Worm (Caenorhabditis elegans) whole organism, L1 larva: Measurements from ENCODE around the gene cutl-15.

Experiments
- C04F5.9 ChIP-seq: sonication (generic microtip); optimal IDR thresholded peaks from 2 replicates; lab custom pipeline; 2016; ENCODE audit warnings: missing genetic modification characterization, missing compliant biosample characterization
- C34B4.2 ChIP-seq: sonication (generic microtip); optimal IDR thresholded peaks from 2 replicates; lab custom pipeline; 2017; ENCODE audit warnings: mild to moderate bottlenecking, missing genetic modification characterization, missing compliant biosample characterization
- F16B12.6 ChIP-seq: fragments of 150-350 bp; optimal IDR thresholded peaks from 2 replicates; lab custom pipeline; 2014; ENCODE audit warnings: missing biosample characterization, missing genetic modification characterization
- aha-1 ChIP-seq: fragments of 150-350 bp; optimal IDR thresholded peaks from 2 replicates; lab custom pipeline; 2014; ENCODE audit warnings: missing biosample characterization, missing genetic modification characterization
- alr-1 ChIP-seq: fragments of 200-800 bp; sonication (Bioruptor generic); optimal IDR thresholded peaks from 2 replicates; lab custom pipeline; 2018; ENCODE audit warnings: borderline replicate concordance, mild to moderate bottlenecking, missing genetic modification characterization, missing compliant biosample characterization
- ama-1 ChIP-seq: fragments of 150-350 bp; optimal IDR thresholded peaks from 2 replicates; lab custom pipeline; 2014
- blmp-1 ChIP-seq: fragments of 150-350 bp; optimal IDR thresholded peaks from 2 replicates; lab custom pipeline; 2014; ENCODE audit warnings: missing biosample characterization, missing genetic modification characterization
- ceh-82 ChIP-seq, 3 experiments: fragments of 150-350 bp in 1 of 3; sonication (generic microtip) in 2 of 3; optimal IDR thresholded peaks; 2 replicates each; lab custom pipeline; 2014 to 2017; ENCODE audit warnings: missing biosample characterization in 3 of 3, missing genetic modification characterization in 3 of 3
- ceh-88 ChIP-seq: fragments of 200-800 bp; sonication (Bioruptor generic); IDR thresholded peaks from 2 replicates; pipeline ENCODE4 v1.3.6; 2022; ENCODE audit warnings: missing genetic modification characterization, missing compliant biosample characterization
- ceh-90 ChIP-seq: sonication (generic microtip); optimal IDR thresholded peaks from 2 replicates; lab custom pipeline; 2016; ENCODE audit warnings: missing genetic modification characterization, missing compliant biosample characterization
- ces-1 ChIP-seq: fragments of 150-350 bp; optimal IDR thresholded peaks from 2 replicates; lab custom pipeline; 2014; ENCODE audit warnings: missing biosample characterization, missing genetic modification reagents, missing genetic modification characterization
- efl-1 ChIP-seq, 4 experiments: fragments of 150-350 bp; optimal IDR thresholded peaks in 3 of 4; peaks in 1 of 4; 1 replicate in 1 of 4; 2 replicates in 3 of 4; lab custom pipeline; 2014; ENCODE audit warnings: missing biosample characterization in 2 of 4, missing genetic modification characterization in 2 of 4, missing genetic modification reagents in 2 of 4
- efl-3 ChIP-seq: fragments of 200-800 bp; sonication (Bioruptor generic); optimal IDR thresholded peaks from 2 replicates; lab custom pipeline; 2018; ENCODE audit warnings: mild to moderate bottlenecking, missing genetic modification characterization, missing compliant biosample characterization
- egl-27 ChIP-seq, 2 experiments: fragments of 150-350 bp in 1 of 2; sonication (generic microtip); optimal IDR thresholded peaks; 3 replicates each; lab custom pipeline; 2017 to 2018; ENCODE audit warnings: missing biosample characterization in 2 of 2, missing genetic modification characterization in 2 of 2, missing genetic modification reagents in 2 of 2
- elt-3 ChIP-seq, 6 experiments: fragments of 150-350 bp in 1 of 6; sonication (generic microtip); optimal IDR thresholded peaks; 2 replicates each; lab custom pipeline; 2017 to 2018; ENCODE audit warnings: missing biosample characterization in 6 of 6, missing genetic modification characterization in 6 of 6, inconsistent platforms in 1 of 6
- fkh-10 ChIP-seq: sonication (generic microtip); optimal IDR thresholded peaks from 2 replicates; lab custom pipeline; 2017; ENCODE audit warnings: missing biosample characterization, missing genetic modification reagents, missing genetic modification characterization
- fos-1 ChIP-seq: fragments of 150-350 bp; optimal IDR thresholded peaks from 2 replicates; lab custom pipeline; 2014; ENCODE audit warnings: missing biosample characterization, missing genetic modification characterization
- hlh-17 ChIP-seq: fragments of 200-800 bp; sonication (Bioruptor generic); optimal IDR thresholded peaks from 2 replicates; lab custom pipeline; 2018; ENCODE audit warnings: missing genetic modification characterization, mild to moderate bottlenecking, missing compliant biosample characterization, moderate library complexity, borderline replicate concordance
- hlh-4 ChIP-seq: sonication (generic microtip); optimal IDR thresholded peaks from 2 replicates; lab custom pipeline; 2016; ENCODE audit warnings: mild to moderate bottlenecking, missing genetic modification characterization, missing compliant biosample characterization
- isw-1 ChIP-seq: fragments of 200-800 bp; sonication (Bioruptor generic); IDR thresholded peaks from 2 replicates; pipeline ENCODE4 v1.3.6; 2022; ENCODE audit warnings: missing genetic modification characterization, missing compliant biosample characterization
- lin-14 ChIP-seq: fragments of 200-800 bp; sonication (Bioruptor generic); optimal IDR thresholded peaks from 2 replicates; lab custom pipeline; 2018; ENCODE audit warnings: mild to moderate bottlenecking, missing genetic modification characterization, moderate library complexity, missing compliant biosample characterization
- lin-15B ChIP-seq: fragments of 150-350 bp; sonication (generic microtip); optimal IDR thresholded peaks from 3 replicates; lab custom pipeline; 2014; ENCODE audit warnings: missing biosample characterization, missing genetic modification characterization
- lin-35 ChIP-seq, 2 experiments: fragments of 150-350 bp; optimal IDR thresholded peaks; 2 replicates each; lab custom pipeline; 2014; ENCODE audit warnings: missing biosample characterization in 2 of 2, missing genetic modification characterization in 2 of 2, missing genetic modification reagents in 2 of 2
- lir-3 ChIP-seq: sonication (generic microtip); optimal IDR thresholded peaks from 2 replicates; lab custom pipeline; 2016; ENCODE audit warnings: mild to moderate bottlenecking, missing genetic modification characterization, moderate library complexity, missing compliant biosample characterization; ENCODE audit not compliant: poor library complexity
- lsy-2 ChIP-seq, 2 experiments: fragments of 150-350 bp; optimal IDR thresholded peaks; 2 replicates each; lab custom pipeline; 2014; ENCODE audit warnings: missing biosample characterization in 2 of 2, missing genetic modification characterization in 2 of 2
- mab-9 ChIP-seq: fragments of 200-800 bp; sonication (Bioruptor generic); IDR thresholded peaks from 2 replicates; pipeline ENCODE4 v1.3.6; 2022; ENCODE audit warnings: missing genetic modification reagents, missing genetic modification characterization, missing compliant biosample characterization
- mdl-1 ChIP-seq, 2 experiments: fragments of 150-350 bp; optimal IDR thresholded peaks; 2 replicates each; lab custom pipeline; 2014 to 2017; ENCODE audit warnings: missing biosample characterization in 2 of 2, missing genetic modification characterization in 2 of 2, inconsistent platforms in 1 of 2
- nhr-11 ChIP-seq: fragments of 150-350 bp; optimal IDR thresholded peaks from 2 replicates; lab custom pipeline; 2014; ENCODE audit warnings: missing biosample characterization, missing genetic modification characterization
- nhr-12 ChIP-seq: sonication (generic microtip); optimal IDR thresholded peaks from 2 replicates; lab custom pipeline; 2017; ENCODE audit warnings: missing biosample characterization, missing genetic modification characterization
- nhr-20 ChIP-seq: sonication (generic microtip); optimal IDR thresholded peaks from 2 replicates; lab custom pipeline; 2016; ENCODE audit warnings: mild to moderate bottlenecking, missing genetic modification characterization, missing compliant biosample characterization
- nhr-28 ChIP-seq: fragments of 150-350 bp; optimal IDR thresholded peaks from 2 replicates; lab custom pipeline; 2014; ENCODE audit warnings: missing biosample characterization, missing genetic modification characterization
- nhr-47 ChIP-seq: sonication (generic microtip); optimal IDR thresholded peaks from 2 replicates; lab custom pipeline; 2016; ENCODE audit warnings: mild to moderate bottlenecking, missing genetic modification characterization, moderate library complexity, missing compliant biosample characterization
- nhr-71 ChIP-seq: sonication (generic microtip); optimal IDR thresholded peaks from 2 replicates; lab custom pipeline; 2016; ENCODE audit warnings: mild to moderate bottlenecking, missing genetic modification characterization, moderate library complexity, missing compliant biosample characterization
- nhr-76 ChIP-seq: sonication (generic microtip); optimal IDR thresholded peaks from 2 replicates; lab custom pipeline; 2017; ENCODE audit warnings: missing biosample characterization, missing genetic modification characterization
- nhr-77 ChIP-seq: fragments of 150-350 bp; optimal IDR thresholded peaks from 2 replicates; lab custom pipeline; 2014; ENCODE audit warnings: missing biosample characterization, missing genetic modification characterization
- nhr-90 ChIP-seq: sonication (generic microtip); optimal IDR thresholded peaks from 2 replicates; lab custom pipeline; 2016; ENCODE audit warnings: mild to moderate bottlenecking, missing genetic modification characterization, missing compliant biosample characterization; ENCODE audit not compliant: poor library complexity
- pax-3 ChIP-seq: fragments of 200-800 bp; sonication (Bioruptor generic); optimal IDR thresholded peaks from 2 replicates; lab custom pipeline; 2018; ENCODE audit warnings: mild to moderate bottlenecking, missing genetic modification characterization, moderate library complexity, missing compliant biosample characterization
- pqm-1 ChIP-seq: sonication (generic microtip); optimal IDR thresholded peaks from 3 replicates; lab custom pipeline; 2017; ENCODE audit warnings: missing biosample characterization, missing genetic modification characterization
- skn-1 ChIP-seq: fragments of 150-350 bp; optimal IDR thresholded peaks from 2 replicates; lab custom pipeline; 2014; ENCODE audit warnings: missing biosample characterization, missing genetic modification characterization
- snu-23 ChIP-seq: sonication (generic microtip); optimal IDR thresholded peaks from 2 replicates; lab custom pipeline; 2016; ENCODE audit warnings: missing genetic modification characterization, missing compliant biosample characterization
- sox-4 ChIP-seq: sonication (generic microtip); optimal IDR thresholded peaks from 2 replicates; lab custom pipeline; 2016; ENCODE audit warnings: missing genetic modification characterization, missing compliant biosample characterization
- sptf-1 ChIP-seq: fragments of 150-350 bp; optimal IDR thresholded peaks from 2 replicates; lab custom pipeline; 2014; ENCODE audit warnings: missing biosample characterization, missing genetic modification characterization
- swsn-7 ChIP-seq: sonication (generic microtip); optimal IDR thresholded peaks from 2 replicates; lab custom pipeline; 2016; ENCODE audit warnings: missing genetic modification characterization, missing compliant biosample characterization
- unc-98 ChIP-seq: fragments of 200-800 bp; sonication (Bioruptor generic); IDR thresholded peaks from 2 replicates; pipeline ENCODE4 v1.3.6; 2022; ENCODE audit warnings: missing genetic modification characterization, missing compliant biosample characterization
- xbp-1 ChIP-seq: sonication (generic microtip); optimal IDR thresholded peaks from 2 replicates; lab custom pipeline; 2016; ENCODE audit warnings: missing genetic modification characterization, missing compliant biosample characterization

The cutl-15 gene

DNA sequence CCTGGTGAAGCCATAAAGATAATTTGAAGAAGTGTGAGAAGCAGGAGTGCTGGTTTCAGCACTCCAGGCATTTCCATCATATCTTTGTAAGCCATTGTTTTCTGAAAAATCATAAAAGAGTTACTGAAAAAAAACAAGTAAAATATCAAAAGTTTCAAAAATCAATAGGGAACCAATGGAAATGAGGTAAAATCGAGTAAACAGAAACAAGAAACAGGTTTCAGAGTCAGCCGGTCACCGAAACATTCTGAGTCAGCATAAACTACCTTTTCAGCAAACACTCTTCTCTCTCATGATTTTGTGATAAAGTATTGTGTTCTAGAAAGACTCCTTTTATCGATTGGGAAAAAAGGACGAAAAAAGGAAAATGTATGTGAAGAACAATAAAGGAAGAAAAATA lies 42.0 kb upstream of the cutl-15 start, which contains the start of gene C18E9.9:
Gene C18E9.9 (minus strand): TSS at position 101 of the 400 bp plus-strand sequence.
- TF ChIP-seq unc-98 (GFP tag; lab: Robert Waterston, UW): no peak
- TF ChIP-seq sptf-1 (tag; lab: Kevin White, UChicago): no peak
- TF ChIP-seq egl-27 (tag; optimal IDR thresholded peaks at IDR 0.05; lab: Kevin White, UChicago): no peak
- TF ChIP-seq hlh-17 (GFP tag; lab: Kevin White, UChicago): no peak

- no peak for TF ChIP-seq nhr-12 (tag; lab: Kevin White, UChicago)
- no peak for TF ChIP-seq efl-1 (optimal IDR thresholded peaks at IDR 0.05; lab: Kevin White, UChicago)
- TF ChIP-seq efl-1 (GFP tag; optimal IDR thresholded peaks at IDR 0.05 in 1 of 2; lab: Kevin White, UChicago): no peak
- TF ChIP-seq ama-1 (lab: Kevin White, UChicago): peak; percentile 32
- TF ChIP-seq C04F5.9 (tag; lab: Kevin White, UChicago): no peak
- peak in 1 of 2 experiments; percentile 9 for TF ChIP-seq lin-35 (GFP tag; optimal IDR thresholded peaks at IDR 0.05; lab: Kevin White, UChicago)
- no peak for TF ChIP-seq xbp-1 (tag; lab: Kevin White, UChicago)
- no peak for TF ChIP-seq ces-1
- TF ChIP-seq pqm-1 (tag; lab: Kevin White, UChicago): no peak
- no peak for TF ChIP-seq efl-3 (GFP tag; lab: Kevin White, UChicago)
- no peak for TF ChIP-seq skn-1 (tag; lab: Kevin White, UChicago)
- TF ChIP-seq F16B12.6 (tag; lab: Kevin White, UChicago): no peak
- no peak for TF ChIP-seq nhr-20 (tag; lab: Kevin White, UChicago)
- no peak for TF ChIP-seq nhr-76 (tag; lab: Kevin White, UChicago)
- no peak for TF ChIP-seq elt-3 (tag; optimal IDR thresholded peaks at IDR 0.05; lab: Kevin White, UChicago)
- TF ChIP-seq nhr-77: no peak
- TF ChIP-seq nhr-28: no peak
These were observed 40.5 kb upstream of the cutl-15 start, which contains the start of gene C18E9.8 for ce11 chrII:8987962-8988361. Gene C18E9.8, minus strand, starts transcription at chrII:8988062.

- TF ChIP-seq fkh-10 (GFP tag; lab: Kevin White, UChicago) (no peak), lin-14 (GFP tag; lab: Kevin White, UChicago) (no peak), nhr-47 (no peak), lir-3 (tag; lab: Kevin White, UChicago) (no peak), nhr-11 (tag; lab: Kevin White, UChicago) (no peak), ceh-90 (tag; lab: Kevin White, UChicago) (no peak), aha-1 (no peak), nhr-76 (tag; lab: Kevin White, UChicago) (no peak), fos-1 (tag; lab: Kevin White, UChicago) (no peak), F16B12.6 (tag; lab: Kevin White, UChicago) (no peak), snu-23 (GFP tag; lab: Kevin White, UChicago) (no peak), ceh-82 (tag; optimal IDR thresholded peaks at IDR 0.05; lab: Kevin White, UChicago) (no peak), hlh-4 (no peak), lin-15B (no peak), ama-1 (lab: Kevin White, UChicago) (no peak), mdl-1 (tag; optimal IDR thresholded peaks at IDR 0.05; lab: Kevin White, UChicago) (no peak), C34B4.2 (tag; lab: Kevin White, UChicago) (no peak), ceh-88 (GFP tag; lab: Robert Waterston, UW) (no peak), unc-98 (GFP tag; lab: Robert Waterston, UW) (no peak), sox-4 (tag; lab: Kevin White, UChicago) (no peak)
These were observed 35.2 kb upstream of the cutl-15 start, which contains the start of gene C18E9.7 for ce11 chrII:8982683-8983082. Gene C18E9.7, minus strand, starts transcription at chrII:8982783.

- TF ChIP-seq alr-1 (tag; lab: Kevin White, UChicago) (no peak), isw-1 (GFP tag; lab: Robert Waterston, UW) (no peak), nhr-90 (tag; lab: Kevin White, UChicago) (no peak), nhr-20 (tag; lab: Kevin White, UChicago) (peak; percentile 3), skn-1 (tag; lab: Kevin White, UChicago) (peak; percentile 5), efl-1 (optimal IDR thresholded peaks at IDR 0.05; lab: Kevin White, UChicago) (peak; percentile 49 to 51), efl-1 (GFP tag; optimal IDR thresholded peaks at IDR 0.05 in 1 of 2; lab: Kevin White, UChicago) (peak; percentile 55 to 93), lsy-2 (tag; optimal IDR thresholded peaks at IDR 0.05; lab: Kevin White, UChicago) (peak; percentile 34 to 51), blmp-1 (tag; lab: Kevin White, UChicago) (peak; percentile 12), xbp-1 (tag; lab: Kevin White, UChicago) (no peak), egl-27 (tag; optimal IDR thresholded peaks at IDR 0.05; lab: Kevin White, UChicago) (no peak), ceh-88 (GFP tag; lab: Robert Waterston, UW) (no peak), pax-3 (tag; lab: Kevin White, UChicago) (no peak), lin-35 (GFP tag; optimal IDR thresholded peaks at IDR 0.05; lab: Kevin White, UChicago) (peak in 1 of 2 experiments; percentile 55), nhr-71 (tag; lab: Kevin White, UChicago) (peak; percentile 31), pqm-1 (tag; lab: Kevin White, UChicago) (no peak), mab-9 (no peak), C04F5.9 (tag; lab: Kevin White, UChicago) (no peak), swsn-7 (tag; lab: Kevin White, UChicago) (peak; percentile 13)
These were observed 26.1 kb upstream of the cutl-15 start, which contains the start of gene tomm-40 for ce11 chrII:8973516-8974043. Gene tomm-40, minus strand, starts transcription at chrII:8973566.
